Worm (Caenorhabditis elegans) whole organism, L2 larva: ENCODE data around the gene sre-6.

Source experiments
- ama-1 ChIP-seq: fragments of 150-350 bp; optimal IDR thresholded peaks from 2 replicates; lab custom pipeline; 2018; ENCODE audit warnings: inconsistent platforms
- elt-3 ChIP-seq: sonication (generic microtip); optimal IDR thresholded peaks from 2 replicates; lab custom pipeline; 2017; ENCODE audit warnings: missing biosample characterization, missing genetic modification characterization
- unc-62 ChIP-seq: fragments of 150-350 bp; optimal IDR thresholded peaks from 2 replicates; lab custom pipeline; 2014; ENCODE audit warnings: missing biosample characterization, missing genetic modification reagents, missing genetic modification characterization

DNA sequence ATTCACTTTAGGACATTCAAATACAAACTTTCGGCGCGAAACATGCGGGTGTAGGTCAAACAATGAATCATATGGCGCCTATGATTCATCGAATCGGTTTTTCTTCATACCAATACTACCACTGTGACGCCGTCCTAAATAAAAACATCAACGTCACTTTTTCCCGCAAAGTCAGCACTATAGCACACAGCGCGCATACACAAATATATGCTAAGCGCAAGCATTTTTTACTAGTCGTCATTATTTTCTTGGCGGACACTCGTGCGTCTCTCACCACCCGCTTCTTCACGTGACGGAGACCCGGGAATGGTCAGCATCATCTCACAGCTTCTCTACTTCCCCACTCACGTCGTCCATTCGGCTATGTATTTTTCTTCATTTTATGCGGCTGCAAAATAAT is 39.4 kb downstream of the sre-6 start:
- no peak for TF ChIP-seq ama-1 (lab: Kevin White, UChicago)
- no peak for TF ChIP-seq unc-62
- TF ChIP-seq elt-3 (tag; lab: Kevin White, UChicago): no peak
